Fruit fly (Drosophila melanogaster) whole organism, prepupa: ENCODE data around the gene CG12502.
A peak's percentile ranks its signal among the peaks of the same experiment; 100 is the strongest.

ENCODE experiments used
- CG10631 ChIP-seq: fragments of 200-800 bp; sonication (Bioruptor generic); optimal IDR thresholded peaks from 2 replicates; lab custom pipeline; 2016; ENCODE audit warnings: missing biosample characterization, missing genetic modification characterization
- CG10669 ChIP-seq: fragments of 200-800 bp; sonication (Bioruptor generic); optimal IDR thresholded peaks from 3 replicates; lab custom pipeline; 2018; ENCODE audit warnings: missing biosample characterization, mild to moderate bottlenecking, missing genetic modification characterization, moderate library complexity
- CG11294 ChIP-seq: fragments of 200-800 bp; sonication (Bioruptor generic); IDR thresholded peaks from 2 replicates; pipeline ENCODE4 v1.3.6; 2022; ENCODE audit warnings: missing biosample characterization, missing genetic modification characterization
- CG11762 ChIP-seq: fragments of 200-800 bp; sonication (Bioruptor generic); optimal IDR thresholded peaks from 3 replicates; lab custom pipeline; 2016; ENCODE audit warnings: missing biosample characterization, missing genetic modification characterization; ENCODE audit not compliant: insufficient read depth
- CG11902 ChIP-seq: fragments of 200-800 bp; sonication (Bioruptor generic); optimal IDR thresholded peaks from 3 replicates; lab custom pipeline; 2016; ENCODE audit warnings: missing biosample characterization, missing genetic modification characterization
- CG15336 ChIP-seq: fragments of 200-800 bp; sonication (Bioruptor generic); IDR thresholded peaks from 2 replicates; pipeline ENCODE4 v1.3.6; 2022; ENCODE audit warnings: missing biosample characterization, missing genetic modification characterization
- CG16779 ChIP-seq: fragments of 200-800 bp; sonication (Bioruptor generic); optimal IDR thresholded peaks from 3 replicates; lab custom pipeline; 2017; ENCODE audit warnings: missing biosample characterization, mild to moderate bottlenecking, missing genetic modification characterization
- CG3032 ChIP-seq: fragments of 200-800 bp; optimal IDR thresholded peaks from 2 replicates; lab custom pipeline; 2019; ENCODE audit warnings: missing biosample characterization, mild to moderate bottlenecking, missing genetic modification characterization, moderate library complexity
- CG31627 ChIP-seq: fragments of 200-800 bp; sonication (Bioruptor generic); optimal IDR thresholded peaks from 3 replicates; lab custom pipeline; 2016; ENCODE audit warnings: missing biosample characterization, missing genetic modification characterization
- CG32006 ChIP-seq: fragments of 200-800 bp; sonication (Bioruptor generic); optimal IDR thresholded peaks from 3 replicates; lab custom pipeline; 2017; ENCODE audit warnings: missing biosample characterization, mild to moderate bottlenecking, missing genetic modification characterization
- CG34406 ChIP-seq: fragments of 200-800 bp; sonication (Bioruptor generic); optimal IDR thresholded peaks from 3 replicates; lab custom pipeline; 2016; ENCODE audit warnings: missing biosample characterization, missing genetic modification characterization
- CG4318 ChIP-seq: fragments of 200-800 bp; sonication (Bioruptor generic); optimal IDR thresholded peaks from 3 replicates; lab custom pipeline; 2017; ENCODE audit warnings: missing biosample characterization, mild to moderate bottlenecking, missing genetic modification characterization
- CG6163 ChIP-seq: fragments of 200-800 bp; sonication (Bioruptor generic); IDR thresholded peaks from 3 replicates; pipeline ENCODE4 v1.3.6; 2022; ENCODE audit warnings: missing biosample characterization, missing genetic modification characterization
- CG6276 ChIP-seq: fragments of 200-800 bp; sonication (Bioruptor generic); optimal IDR thresholded peaks from 2 replicates; lab custom pipeline; 2017; ENCODE audit warnings: missing biosample characterization, mild to moderate bottlenecking, missing genetic modification characterization
- CG6792 ChIP-seq: fragments of 200-800 bp; sonication (Bioruptor generic); optimal IDR thresholded peaks from 3 replicates; lab custom pipeline; 2016; ENCODE audit warnings: missing biosample characterization, missing genetic modification characterization
- CG6808 ChIP-seq: fragments of 200-800 bp; sonication (Bioruptor generic); optimal IDR thresholded peaks from 3 replicates; lab custom pipeline; 2017; ENCODE audit warnings: missing biosample characterization, missing genetic modification characterization, mild to moderate bottlenecking, moderate library complexity, missing genetic modification reagents
- CG6854 ChIP-seq: fragments of 200-800 bp; sonication (Bioruptor generic); optimal IDR thresholded peaks from 2 replicates; lab custom pipeline; 2017; ENCODE audit warnings: missing biosample characterization, mild to moderate bottlenecking, missing genetic modification characterization
- CG7368 ChIP-seq: fragments of 200-800 bp; sonication (Bioruptor generic); optimal IDR thresholded peaks from 3 replicates; lab custom pipeline; 2016; ENCODE audit warnings: missing biosample characterization, missing genetic modification characterization
- CG8119 ChIP-seq: fragments of 200-800 bp; sonication (Bioruptor generic); IDR thresholded peaks from 3 replicates; pipeline ENCODE4 v1.3.6; 2022; ENCODE audit warnings: missing biosample characterization, missing genetic modification characterization
- CG8319 ChIP-seq: fragments of 200-800 bp; sonication (Bioruptor generic); optimal IDR thresholded peaks from 3 replicates; lab custom pipeline; 2016; ENCODE audit warnings: missing biosample characterization, missing genetic modification characterization
- CG8632 ChIP-seq: fragments of 200-800 bp; sonication (Bioruptor generic); optimal IDR thresholded peaks from 3 replicates; lab custom pipeline; 2016; ENCODE audit warnings: missing biosample characterization, missing genetic modification characterization
- Eip75B ChIP-seq: fragments of 200-800 bp; sonication (Bioruptor generic); optimal IDR thresholded peaks from 3 replicates; lab custom pipeline; 2016; ENCODE audit warnings: missing biosample characterization, missing genetic modification characterization
- Eip78C ChIP-seq: fragments of 200-800 bp; sonication (Bioruptor generic); peaks from one replicate; lab custom pipeline; 2016; ENCODE audit warnings: missing biosample characterization, missing genetic modification characterization
- Ets96B ChIP-seq: fragments of 200-800 bp; optimal IDR thresholded peaks from 2 replicates; lab custom pipeline; 2019; ENCODE audit warnings: missing biosample characterization, mild to moderate bottlenecking, missing genetic modification characterization, moderate library complexity
- Gug ChIP-seq: fragments of 200-800 bp; sonication (Bioruptor generic); IDR thresholded peaks from 2 replicates; pipeline ENCODE4 v1.3.6; 2022; ENCODE audit warnings: missing biosample characterization, missing genetic modification characterization
- Hr38 ChIP-seq: sonication (Bioruptor generic); optimal IDR thresholded peaks from 2 replicates; lab custom pipeline; 2016; ENCODE audit warnings: missing biosample characterization, missing genetic modification characterization
- Hr39 ChIP-seq: fragments of 200-800 bp; sonication (Bioruptor generic); optimal IDR thresholded peaks from 2 replicates; lab custom pipeline; 2016; ENCODE audit warnings: missing biosample characterization, missing genetic modification characterization
- Hr4 ChIP-seq: fragments of 200-800 bp; sonication (Bioruptor generic); optimal IDR thresholded peaks from 3 replicates; lab custom pipeline; 2016; ENCODE audit warnings: missing biosample characterization, missing genetic modification characterization
- Lpt ChIP-seq: fragments of 200-800 bp; sonication (Bioruptor generic); optimal IDR thresholded peaks from 3 replicates; lab custom pipeline; 2016; ENCODE audit warnings: missing biosample characterization, missing genetic modification characterization
- Met ChIP-seq: fragments of 200-800 bp; sonication (Bioruptor generic); optimal IDR thresholded peaks from 3 replicates; lab custom pipeline; 2016; ENCODE audit warnings: missing biosample characterization, missing genetic modification characterization
- OdsH ChIP-seq: fragments of 200-800 bp; sonication (Bioruptor generic); optimal IDR thresholded peaks from 3 replicates; lab custom pipeline; 2016; ENCODE audit warnings: missing biosample characterization, missing genetic modification characterization
- Smox ChIP-seq: fragments of 200-800 bp; sonication (Bioruptor generic); optimal IDR thresholded peaks from 3 replicates; lab custom pipeline; 2016; ENCODE audit warnings: missing biosample characterization, missing genetic modification characterization
- achi ChIP-seq: fragments of 200-800 bp; sonication (Bioruptor generic); optimal IDR thresholded peaks from 3 replicates; lab custom pipeline; 2016; ENCODE audit warnings: missing biosample characterization, missing genetic modification characterization
- acj6 ChIP-seq: fragments of 200-800 bp; sonication (Bioruptor generic); optimal IDR thresholded peaks from 3 replicates; lab custom pipeline; 2016; ENCODE audit warnings: missing biosample characterization, missing genetic modification characterization
- dsx ChIP-seq: fragments of 200-800 bp; optimal IDR thresholded peaks from 3 replicates; lab custom pipeline; 2019; ENCODE audit warnings: missing biosample characterization, mild to moderate bottlenecking, missing genetic modification characterization, moderate library complexity; ENCODE audit not compliant: poor library complexity, severe bottlenecking
- eg ChIP-seq: fragments of 200-800 bp; sonication (Bioruptor generic); IDR thresholded peaks from 3 replicates; pipeline ENCODE4 v1.3.6; 2022; ENCODE audit warnings: missing biosample characterization, missing genetic modification characterization
- esn ChIP-seq: fragments of 200-800 bp; sonication (Bioruptor generic); optimal IDR thresholded peaks from 2 replicates; lab custom pipeline; 2016; ENCODE audit warnings: missing biosample characterization, mild to moderate bottlenecking, missing genetic modification characterization, moderate library complexity
- fd59A ChIP-seq: fragments of 200-800 bp; sonication (Bioruptor generic); optimal IDR thresholded peaks from 2 replicates; lab custom pipeline; 2017; ENCODE audit warnings: missing biosample characterization, mild to moderate bottlenecking, missing genetic modification characterization, missing genetic modification reagents
- fd85E ChIP-seq: fragments of 200-800 bp; sonication (Bioruptor generic); optimal IDR thresholded peaks from 3 replicates; lab custom pipeline; 2016; ENCODE audit warnings: missing biosample characterization, missing genetic modification characterization
- lz ChIP-seq: fragments of 200-800 bp; sonication (Bioruptor generic); optimal IDR thresholded peaks from 3 replicates; lab custom pipeline; 2016; ENCODE audit warnings: missing biosample characterization, missing genetic modification characterization
- net ChIP-seq: fragments of 200-800 bp; sonication (Bioruptor generic); optimal IDR thresholded peaks from 3 replicates; lab custom pipeline; 2016; ENCODE audit warnings: missing biosample characterization, missing genetic modification characterization
- pdm3 ChIP-seq: fragments of 200-800 bp; sonication (Bioruptor generic); optimal IDR thresholded peaks from 3 replicates; lab custom pipeline; 2016; ENCODE audit warnings: missing biosample characterization, missing genetic modification characterization
- salr ChIP-seq, 2 experiments: fragments of 200-800 bp; sonication (Bioruptor generic); optimal IDR thresholded peaks; 3 replicates each; lab custom pipeline; 2016 to 2018; ENCODE audit warnings: missing biosample characterization in 2 of 2, missing genetic modification characterization in 2 of 2, mild to moderate bottlenecking in 1 of 2
- spab ChIP-seq: fragments of 200-800 bp; sonication (Bioruptor generic); optimal IDR thresholded peaks from 2 replicates; lab custom pipeline; 2017; ENCODE audit warnings: missing biosample characterization, mild to moderate bottlenecking, missing genetic modification characterization, missing genetic modification reagents
- ss ChIP-seq, 2 experiments: fragments of 200-800 bp; sonication (Bioruptor generic); optimal IDR thresholded peaks; 2 replicates in 1 of 2; 3 replicates in 1 of 2; lab custom pipeline; 2017 to 2018; ENCODE audit warnings: mild to moderate bottlenecking in 2 of 2, missing biosample characterization in 2 of 2, missing genetic modification characterization in 2 of 2, moderate library complexity in 1 of 2
- svp ChIP-seq: fragments of 200-800 bp; sonication (Bioruptor generic); peaks from one replicate; lab custom pipeline; 2016; ENCODE audit warnings: missing biosample characterization, missing genetic modification characterization
- topi ChIP-seq: fragments of 200-800 bp; sonication (Bioruptor generic); optimal IDR thresholded peaks from 3 replicates; lab custom pipeline; 2016; ENCODE audit warnings: missing biosample characterization, missing genetic modification characterization
- vri ChIP-seq: fragments of 200-800 bp; sonication (Bioruptor generic); optimal IDR thresholded peaks from 3 replicates; lab custom pipeline; 2016; ENCODE audit warnings: missing biosample characterization, mild to moderate bottlenecking, missing genetic modification characterization

Gene CG12502

dm6 chr3L:820332-820731 is 44.9 kb upstream of the CG12502 start (continued):
- peak; percentile 80 for TF ChIP-seq CG6808
- TF ChIP-seq Ets96B (tag; lab: Kevin White, UChicago) = peak; percentile 82
- peak; percentile 63 for TF ChIP-seq CG11762 (GFP tag; lab: Kevin White, UChicago)
- TF ChIP-seq CG4318 (GFP tag; lab: Kevin White, UChicago) = peak; percentile 76
- TF ChIP-seq Hr4 (GFP tag; lab: Kevin White, UChicago) = peak; percentile 66
- peak; percentile 80 for TF ChIP-seq Smox (GFP tag; lab: Kevin White, UChicago)
- peak; percentile 60 for TF ChIP-seq vri
- peak; percentile 88 for TF ChIP-seq CG15336
- TF ChIP-seq CG32006 (GFP tag; lab: Kevin White, UChicago) = peak; percentile 87
- TF ChIP-seq svp (GFP tag; lab: Kevin White, UChicago) = peak; percentile 94
- TF ChIP-seq pdm3 (GFP tag; lab: Kevin White, UChicago) = peak; percentile 79
- peak; percentile 95 for TF ChIP-seq Eip78C (GFP tag; lab: Kevin White, UChicago)
- peak; percentile 84 for TF ChIP-seq CG34406 (GFP tag; lab: Kevin White, UChicago)
- peak; percentile 61 for TF ChIP-seq fd59A (GFP tag; lab: Kevin White, UChicago)
- peak; percentile 88 for TF ChIP-seq CG8119
- peak; percentile 79 for TF ChIP-seq lz (GFP tag; lab: Kevin White, UChicago)
- no peak for TF ChIP-seq fd85E (GFP tag; lab: Kevin White, UChicago)
- TF ChIP-seq OdsH (GFP tag; lab: Kevin White, UChicago) = peak; percentile 88
- TF ChIP-seq CG8632 = peak; percentile 83
- peak; percentile 93 for TF ChIP-seq eg (GFP tag; lab: Robert Waterston, UW)
- TF ChIP-seq Hr39 (GFP tag; lab: Kevin White, UChicago) = peak; percentile 78
- TF ChIP-seq acj6 (GFP tag; lab: Kevin White, UChicago) = peak; percentile 83
- TF ChIP-seq Lpt (GFP tag; lab: Kevin White, UChicago) = peak; percentile 76

- TF ChIP-seq Gug (GFP tag; lab: Robert Waterston, UW) = no peak
- peak; percentile 33 for TF ChIP-seq Eip75B
- TF ChIP-seq CG6792 = no peak
- no peak for TF ChIP-seq salr (GFP tag; optimal IDR thresholded peaks at IDR 0.05; lab: Kevin White, UChicago)
- TF ChIP-seq net (GFP tag; lab: Kevin White, UChicago) = peak; percentile 47
- peak; percentile 55 for TF ChIP-seq acj6 (GFP tag; lab: Kevin White, UChicago)
- no peak for TF ChIP-seq fd59A (GFP tag; lab: Kevin White, UChicago)
- peak; percentile 17 for TF ChIP-seq CG8319 (GFP tag; lab: Kevin White, UChicago)
- peak; percentile 3 for TF ChIP-seq CG3032 (tag; lab: Kevin White, UChicago)
- TF ChIP-seq esn (GFP tag; lab: Kevin White, UChicago) = no peak
- TF ChIP-seq vri = peak; percentile 9
- TF ChIP-seq Hr38 = no peak
- peak; percentile 60; the same call in 1 of the 3 replicates for TF ChIP-seq CG6163
- peak; percentile 2 for TF ChIP-seq achi (GFP tag; lab: Kevin White, UChicago)
- TF ChIP-seq Met (GFP tag; lab: Kevin White, UChicago) = peak; percentile 17
- peak; percentile 47 for TF ChIP-seq CG34406 (GFP tag; lab: Kevin White, UChicago)
- peak; percentile 29 for TF ChIP-seq CG31627 (GFP tag; lab: Kevin White, UChicago)
- TF ChIP-seq ss (GFP tag; optimal IDR thresholded peaks at IDR 0.05; lab: Kevin White, UChicago) = no peak
- peak; percentile 34; the same call in 2 of the 3 replicates for TF ChIP-seq CG8119
- peak; percentile 19 for TF ChIP-seq CG11902 (GFP tag; lab: Kevin White, UChicago)
- peak; percentile 53 for TF ChIP-seq Eip78C (GFP tag; lab: Kevin White, UChicago)
- TF ChIP-seq CG7368 (GFP tag; lab: Kevin White, UChicago) = no peak
- no peak for TF ChIP-seq CG6276 (GFP tag; lab: Kevin White, UChicago)
- peak; percentile 1 for TF ChIP-seq Smox (GFP tag; lab: Kevin White, UChicago)
- TF ChIP-seq fd85E (GFP tag; lab: Kevin White, UChicago) = no peak
- TF ChIP-seq spab = no peak
- TF ChIP-seq CG10631 (GFP tag; lab: Kevin White, UChicago) = peak; percentile 29
- TF ChIP-seq CG6854 = no peak
- no peak for TF ChIP-seq CG11294
- TF ChIP-seq CG6808 = no peak
- TF ChIP-seq CG10669 (GFP tag; lab: Kevin White, UChicago) = no peak
- TF ChIP-seq Ets96B (tag; lab: Kevin White, UChicago) = no peak
- TF ChIP-seq dsx = no peak
- TF ChIP-seq svp (GFP tag; lab: Kevin White, UChicago) = peak; percentile 82
- no peak for TF ChIP-seq topi
- no peak for TF ChIP-seq CG16779 (tag; lab: Kevin White, UChicago)
- TF ChIP-seq CG8632 = peak; percentile 28
These were observed 44.1 kb upstream of the CG12502 start for dm6 chr3L:820975-821598.
